Worm (Caenorhabditis elegans): ENCODE results near the gene zhit-3.

Gene zhit-3

ce11 chrV:10222007-10222406 lies 10.1 kb upstream of the zhit-3 start, which contains the start of gene C12D8.20:
Gene C12D8.20, plus strand, starts transcription at chrV:10222307.
- TF ChIP-seq zip-11 (GFP tag; IDR thresholded peaks at IDR 0.05) (no peak), T26A8.4 (GFP tag; IDR thresholded peaks at IDR 0.05) (no peak), aly-2 (tag; optimal IDR thresholded peaks at IDR 0.05) (no peak), zfp-3 (GFP tag; conservative IDR thresholded peaks at IDR 0.05) (no peak), fos-1 (tag; optimal IDR thresholded peaks at IDR 0.05) (no peak), jun-1 (tag; optimal IDR thresholded peaks at IDR 0.05) (no peak), F37D6.2 (tag; optimal IDR thresholded peaks at IDR 0.05) (no peak), vab-7 (GFP tag; IDR thresholded peaks at IDR 0.05) (no peak), madf-5 (GFP tag; IDR thresholded peaks at IDR 0.05) (no peak), hlh-11 (tag; optimal IDR thresholded peaks at IDR 0.05) (no peak)

- TF ChIP-seq lir-3 (tag; optimal IDR thresholded peaks at IDR 0.05): no peak
- TF ChIP-seq nhr-11 (tag; optimal IDR thresholded peaks at IDR 0.05): no peak
- no peak for TF ChIP-seq nhr-102 (tag; optimal IDR thresholded peaks at IDR 0.05)
- TF ChIP-seq zip-11 (GFP tag; IDR thresholded peaks at IDR 0.05): no peak
- TF ChIP-seq ztf-7 (tag; optimal IDR thresholded peaks at IDR 0.05): no peak
- no peak for TF ChIP-seq zfp-2 (tag; optimal IDR thresholded peaks at IDR 0.05)
- no peak for TF ChIP-seq gei-8 (GFP tag; optimal IDR thresholded peaks at IDR 0.05)
- TF ChIP-seq mes-2 (tag; optimal IDR thresholded peaks at IDR 0.05; ENCODE audit: poor library complexity, severe bottlenecking): no peak
- no peak for TF ChIP-seq F10B5.3 (tag; optimal IDR thresholded peaks at IDR 0.05)
- TF ChIP-seq arid-1 (GFP tag; conservative IDR thresholded peaks at IDR 0.05): no peak
- TF ChIP-seq hlh-11 (tag; optimal IDR thresholded peaks at IDR 0.05): no peak
- no peak for TF ChIP-seq aha-1 (tag)
- no peak for TF ChIP-seq daf-19 (GFP tag; conservative IDR thresholded peaks at IDR 0.05)
- TF ChIP-seq lin-39 (tag; optimal IDR thresholded peaks at IDR 0.05): no peak
- TF ChIP-seq ZK337.2 (GFP tag; IDR thresholded peaks at IDR 0.05): no peak
- no peak for TF ChIP-seq F44E2.7 (GFP tag; IDR thresholded peaks at IDR 0.05)
- TF ChIP-seq unc-39 (tag; optimal IDR thresholded peaks at IDR 0.05): no peak
- TF ChIP-seq mdl-1 (tag; optimal IDR thresholded peaks at IDR 0.05): no peak
- no peak for TF ChIP-seq lim-7 (GFP tag; IDR thresholded peaks at IDR 0.05)
These were observed 9.4 kb upstream of the zhit-3 start, which contains the start of the genes fipr-5 and fipr-9 for ce11 chrV:10221317-10221716. Gene fipr-5, minus strand, starts transcription at chrV:10221417. Gene fipr-9, plus strand, starts transcription at chrV:10221662.

- no peak for TF ChIP-seq spr-3 (GFP tag; optimal IDR thresholded peaks at IDR 0.05)
- TF ChIP-seq tra-1 (GFP tag; IDR thresholded peaks at IDR 0.05): no peak
- TF ChIP-seq rbr-2 (tag; optimal IDR thresholded peaks at IDR 0.05): no peak
- TF ChIP-seq snpc-4 (tag; optimal IDR thresholded peaks at IDR 0.05): no peak
- no peak for TF ChIP-seq zip-2 (tag; optimal IDR thresholded peaks at IDR 0.05)
- TF ChIP-seq sdz-12 (GFP tag; optimal IDR thresholded peaks at IDR 0.05): no peak
- TF ChIP-seq daf-16 (GFP tag; optimal IDR thresholded peaks at IDR 0.05): no peak
- no peak for TF ChIP-seq daf-16 (tag; optimal IDR thresholded peaks at IDR 0.05)
- TF ChIP-seq mxl-3 (GFP tag; optimal IDR thresholded peaks at IDR 0.05): no peak
- TF ChIP-seq mxl-2 (GFP tag; conservative IDR thresholded peaks at IDR 0.05): no peak
- no peak for TF ChIP-seq cey-2 (tag; optimal IDR thresholded peaks at IDR 0.05; ENCODE audit: borderline replicate concordance, insufficient read depth)
- no peak for TF ChIP-seq vab-7 (GFP tag; IDR thresholded peaks at IDR 0.05)
- no peak for TF ChIP-seq set-16 (GFP tag; IDR thresholded peaks at IDR 0.05)
- no peak for TF ChIP-seq zag-1 (tag; optimal IDR thresholded peaks at IDR 0.05)
These were observed 8.7 kb upstream of the zhit-3 start, which contains the start of gene C12D8.13 for ce11 chrV:10220605-10221004. Gene C12D8.13, minus strand, starts transcription at chrV:10220705.

All from whole organism, L4 larva.